Worm (Caenorhabditis elegans): Measurements from ENCODE around the gene B0464.9.

- no peak for TF ChIP-seq snpc-4 (tag; optimal IDR thresholded peaks at IDR 0.05)
- TF ChIP-seq ztf-11 (tag; optimal IDR thresholded peaks at IDR 0.05) = no peak
- TF ChIP-seq nhr-10 (tag; optimal IDR thresholded peaks at IDR 0.05) = no peak
- no peak for TF ChIP-seq ama-1 (optimal IDR thresholded peaks at IDR 0.05)
- no peak for TF ChIP-seq unc-55 (GFP tag; optimal IDR thresholded peaks at IDR 0.05)
- no peak for TF ChIP-seq nhr-237 (tag; optimal IDR thresholded peaks at IDR 0.05)
- no peak for TF ChIP-seq R02D3.7 (tag; optimal IDR thresholded peaks at IDR 0.05)
Observed at ce11 chrIII:9449831-9450230, 15.7 kb upstream of the B0464.9 start, which contains the start of gene F54C8.6.

Measured in whole organism, L2 larva.